Fruit fly (Drosophila melanogaster) whole organism, wandering third instar larva: ENCODE measurements around the gene CG7974.

Experiments used
- Abd-B ChIP-seq: fragments of >200 bp; optimal IDR thresholded peaks from 2 replicates; lab custom pipeline; 2017; ENCODE audit warnings: missing biosample characterization, missing genetic modification characterization
- CG32264 ChIP-seq: fragments of 200-800 bp; sonication (Bioruptor generic); optimal IDR thresholded peaks from 2 replicates; lab custom pipeline; 2016; ENCODE audit warnings: missing biosample characterization, missing genetic modification characterization
- CG9705 ChIP-seq: fragments of 200-800 bp; sonication (Bioruptor generic); optimal IDR thresholded peaks from 2 replicates; lab custom pipeline; 2018; ENCODE audit warnings: missing biosample characterization, mild to moderate bottlenecking, missing genetic modification characterization
- CrebA ChIP-seq: fragments of 200-800 bp; sonication (Bioruptor generic); optimal IDR thresholded peaks from 2 replicates; lab custom pipeline; 2016; ENCODE audit warnings: missing biosample characterization, mild to moderate bottlenecking, missing genetic modification characterization, borderline replicate concordance
- Dfd ChIP-seq: fragments of >200 bp; optimal IDR thresholded peaks from 2 replicates; lab custom pipeline; 2017; ENCODE audit warnings: missing biosample characterization, missing genetic modification characterization
- Dif ChIP-seq: fragments of 200-275, 200-300 bp; sonication (Bioruptor generic); optimal IDR thresholded peaks from 2 replicates; lab custom pipeline; 2018; ENCODE audit warnings: missing biosample characterization, missing genetic modification characterization; ENCODE audit not compliant: partially characterized antibody
- GATAd ChIP-seq: sonication (Bioruptor generic); optimal IDR thresholded peaks from 2 replicates; lab custom pipeline; 2016; ENCODE audit warnings: missing biosample characterization, missing genetic modification characterization
- HLH106 ChIP-seq: fragments of 200-800 bp; optimal IDR thresholded peaks from 3 replicates; lab custom pipeline; 2019; ENCODE audit warnings: missing biosample characterization, mild to moderate bottlenecking, missing genetic modification characterization, moderate library complexity
- Hnf4 ChIP-seq: fragments of 200-800 bp; sonication (Bioruptor generic); optimal IDR thresholded peaks from 2 replicates; lab custom pipeline; 2016; ENCODE audit warnings: missing biosample characterization, mild to moderate bottlenecking, missing genetic modification characterization
- Jra ChIP-seq: sonication (Bioruptor generic); optimal IDR thresholded peaks from 2 replicates; lab custom pipeline; 2016; ENCODE audit warnings: missing biosample characterization, missing genetic modification characterization
- Mio ChIP-seq: sonication (Bioruptor generic); optimal IDR thresholded peaks from 2 replicates; lab custom pipeline; 2016; ENCODE audit warnings: missing biosample characterization, missing genetic modification characterization
- Myc ChIP-seq: fragments of >200 bp; optimal IDR thresholded peaks from 2 replicates; lab custom pipeline; 2017
- N ChIP-seq: fragments of >200 bp; optimal IDR thresholded peaks from 2 replicates; lab custom pipeline; 2018; ENCODE audit warnings: missing biosample characterization, missing external identifiers, missing genetic modification characterization
- OdsH ChIP-seq: fragments of 200-800 bp; sonication (Bioruptor generic); optimal IDR thresholded peaks from 2 replicates; lab custom pipeline; 2016; ENCODE audit warnings: missing biosample characterization, mild to moderate bottlenecking, missing genetic modification characterization
- Sp1 ChIP-seq: fragments of 200-800 bp; sonication (Bioruptor generic); optimal IDR thresholded peaks from 3 replicates; lab custom pipeline; 2019; ENCODE audit warnings: missing biosample characterization, mild to moderate bottlenecking, missing genetic modification characterization, moderate library complexity
- Vsx2 ChIP-seq: fragments of 200-300, 225-300 bp; sonication (Bioruptor generic); optimal IDR thresholded peaks from 2 replicates; lab custom pipeline; 2018; ENCODE audit warnings: missing biosample characterization, missing genetic modification characterization; ENCODE audit not compliant: partially characterized antibody
- brk ChIP-seq: fragments of 200-800 bp; sonication (Bioruptor generic); optimal IDR thresholded peaks from 2 replicates; lab custom pipeline; 2016; ENCODE audit warnings: missing biosample characterization, mild to moderate bottlenecking, missing genetic modification characterization
- dmrt93B ChIP-seq: fragments of 200-800 bp; sonication (Bioruptor generic); optimal IDR thresholded peaks from 2 replicates; lab custom pipeline; 2018; ENCODE audit warnings: missing biosample characterization, mild to moderate bottlenecking, missing genetic modification characterization
- dsf ChIP-seq: sonication (Bioruptor generic); optimal IDR thresholded peaks from 2 replicates; lab custom pipeline; 2016; ENCODE audit warnings: missing biosample characterization, missing genetic modification characterization, borderline replicate concordance
- ey ChIP-seq: fragments of 200-800 bp; sonication (Bioruptor generic); optimal IDR thresholded peaks from 2 replicates; lab custom pipeline; 2016; ENCODE audit warnings: missing biosample characterization, missing genetic modification characterization
- foxo ChIP-seq, 2 experiments: fragments of 200-800 bp; sonication (Bioruptor generic); optimal IDR thresholded peaks; 2 replicates in 1 of 2; 3 replicates in 1 of 2; lab custom pipeline; 2016 to 2017; ENCODE audit warnings: missing biosample characterization in 2 of 2, missing genetic modification characterization in 2 of 2
- fru ChIP-seq: fragments of 200-800 bp; sonication (Bioruptor generic); optimal IDR thresholded peaks from 3 replicates; lab custom pipeline; 2016; ENCODE audit warnings: missing biosample characterization, mild to moderate bottlenecking, missing genetic modification characterization
- jim ChIP-seq: fragments of 175-275, 200-325 bp; sonication (Bioruptor generic); optimal IDR thresholded peaks from 2 replicates; lab custom pipeline; 2016; ENCODE audit warnings: missing biosample characterization, mild to moderate bottlenecking, missing genetic modification characterization
- lola ChIP-seq: fragments of >200 bp; optimal IDR thresholded peaks from 2 replicates; lab custom pipeline; 2017; ENCODE audit warnings: missing biosample characterization, missing genetic modification characterization
- rgr ChIP-seq: fragments of 200-800 bp; sonication (Bioruptor generic); optimal IDR thresholded peaks from 3 replicates; lab custom pipeline; 2016; ENCODE audit warnings: missing biosample characterization, mild to moderate bottlenecking, missing genetic modification characterization
- sage ChIP-seq: fragments of 200-800 bp; sonication (Bioruptor generic); optimal IDR thresholded peaks from 2 replicates; lab custom pipeline; 2016; ENCODE audit warnings: missing biosample characterization, mild to moderate bottlenecking, missing genetic modification characterization
- tai ChIP-seq: sonication (Bioruptor generic); optimal IDR thresholded peaks from 2 replicates; lab custom pipeline; 2016; ENCODE audit warnings: missing biosample characterization, missing genetic modification characterization
- usp ChIP-seq: fragments of >200 bp; optimal IDR thresholded peaks from 2 replicates; lab custom pipeline; 2017; ENCODE audit warnings: missing biosample characterization, missing genetic modification characterization
- woc ChIP-seq: sonication (Bioruptor generic); optimal IDR thresholded peaks from 2 replicates; lab custom pipeline; 2016; ENCODE audit warnings: missing biosample characterization, mild to moderate bottlenecking, missing genetic modification characterization

Gene CG7974

dm6 chr3L:1628176-1628866 lies 36.6 kb upstream of the CG7974 start, which contains the start of gene CG13928:
Gene CG13928, minus strand, starts transcription at chr3L:1628377.
- TF ChIP-seq N: no peak
- TF ChIP-seq Vsx2 (GFP tag; lab: Kevin White, UChicago): peak; percentile 58
- no peak for TF ChIP-seq jim (GFP tag; lab: Kevin White, UChicago)
- no peak for TF ChIP-seq CG32264
- TF ChIP-seq Dif (GFP tag; lab: Kevin White, UChicago): peak; percentile 16
- TF ChIP-seq ey (GFP tag; lab: Kevin White, UChicago): no peak
- TF ChIP-seq, all 38 proteins: peak for 2

- TF ChIP-seq Mio (GFP tag; lab: Kevin White, UChicago): no peak
- peak in 1 of 2 experiments; percentile 17 for TF ChIP-seq foxo (GFP tag; optimal IDR thresholded peaks at IDR 0.05; lab: Kevin White, UChicago)
- TF ChIP-seq ey (GFP tag; lab: Kevin White, UChicago): peak; percentile 43
- no peak for TF ChIP-seq GATAd
- peak; percentile 6 for TF ChIP-seq OdsH (GFP tag; lab: Kevin White, UChicago)
- TF ChIP-seq HLH106: no peak
- TF ChIP-seq Dif (GFP tag; lab: Kevin White, UChicago): peak; percentile 29
- TF ChIP-seq lola (GFP tag; lab: Kevin White, UChicago): no peak
- no peak for TF ChIP-seq usp (GFP tag; lab: Kevin White, UChicago)
- peak; percentile 41 for TF ChIP-seq Vsx2 (GFP tag; lab: Kevin White, UChicago)
- TF ChIP-seq Sp1 (GFP tag; lab: Kevin White, UChicago): no peak
- TF ChIP-seq rgr (GFP tag; lab: Kevin White, UChicago): peak; percentile 9
- no peak for TF ChIP-seq dsf (GFP tag; lab: Kevin White, UChicago)
- TF ChIP-seq CG32264: no peak
These were observed 35.7 kb upstream of the CG7974 start, which contains the start of gene GC for dm6 chr3L:1629064-1629777. Gene GC, minus strand, starts transcription at chr3L:1629301.

dm6 chr3L:1636886-1637285 lies 28.1 kb upstream of the CG7974 start:
- no peak for TF ChIP-seq brk (GFP tag; lab: Kevin White, UChicago)
- no peak for TF ChIP-seq Vsx2 (GFP tag; lab: Kevin White, UChicago)
- no peak for TF ChIP-seq N
- TF ChIP-seq OdsH (GFP tag; lab: Kevin White, UChicago): no peak
- TF ChIP-seq sage (GFP tag; lab: Kevin White, UChicago): no peak
- TF ChIP-seq CrebA (GFP tag; lab: Kevin White, UChicago): no peak
- no peak for TF ChIP-seq woc (GFP tag; lab: Kevin White, UChicago)
- TF ChIP-seq Abd-B (GFP tag; lab: Kevin White, UChicago): no peak
- TF ChIP-seq tai (GFP tag; lab: Kevin White, UChicago): no peak
- TF ChIP-seq Hnf4 (GFP tag; lab: Kevin White, UChicago): no peak
- no peak for TF ChIP-seq dsf (GFP tag; lab: Kevin White, UChicago)
- no peak for TF ChIP-seq dmrt93B (GFP tag; lab: Kevin White, UChicago)
- no peak for TF ChIP-seq Jra (GFP tag; lab: Kevin White, UChicago)
- no peak for TF ChIP-seq rgr (GFP tag; lab: Kevin White, UChicago)

- TF ChIP-seq woc (GFP tag; lab: Kevin White, UChicago): no peak
- TF ChIP-seq Jra (GFP tag; lab: Kevin White, UChicago): no peak
- TF ChIP-seq Dfd (GFP tag; lab: Kevin White, UChicago): no peak
- TF ChIP-seq Myc (lab: Kevin White, UChicago): no peak
- TF ChIP-seq OdsH (GFP tag; lab: Kevin White, UChicago): no peak
- TF ChIP-seq fru: no peak
- no peak for TF ChIP-seq usp (GFP tag; lab: Kevin White, UChicago)
- no peak for TF ChIP-seq CG32264
- no peak for TF ChIP-seq sage (GFP tag; lab: Kevin White, UChicago)
- TF ChIP-seq CG9705 (GFP tag; lab: Kevin White, UChicago): no peak
- TF ChIP-seq, all 38 proteins: peak for 0
These were observed 27.3 kb upstream of the CG7974 start, which contains the start of gene nSyb for dm6 chr3L:1637652-1638051. Gene nSyb, minus strand, starts transcription at chr3L:1637752.
